Worm (Caenorhabditis elegans) whole organism, L1 larva: ENCODE measurements around the gene C50D2.10.

ENCODE experiments used
- ceh-8 ChIP-seq: fragments of 200-800 bp; sonication (Bioruptor generic); optimal IDR thresholded peaks from 2 replicates; lab custom pipeline; 2018; ENCODE audit warnings: mild to moderate bottlenecking, missing genetic modification characterization, moderate library complexity, missing compliant biosample characterization
- elt-3 ChIP-seq, 6 experiments: fragments of 150-350 bp in 1 of 6; sonication (generic microtip); optimal IDR thresholded peaks; 2 replicates each; lab custom pipeline; 2017 to 2018; ENCODE audit warnings: missing biosample characterization in 6 of 6, missing genetic modification characterization in 6 of 6, inconsistent platforms in 1 of 6
- fos-1 ChIP-seq: fragments of 150-350 bp; optimal IDR thresholded peaks from 2 replicates; lab custom pipeline; 2014; ENCODE audit warnings: missing biosample characterization, missing genetic modification characterization
- jun-1 ChIP-seq: fragments of 150-350 bp; optimal IDR thresholded peaks from 2 replicates; lab custom pipeline; 2014; ENCODE audit warnings: missing biosample characterization, missing genetic modification reagents, missing genetic modification characterization
- lin-39 ChIP-seq: fragments of 150-350 bp; optimal IDR thresholded peaks from 2 replicates; lab custom pipeline; 2014; ENCODE audit warnings: missing biosample characterization, missing genetic modification reagents, missing genetic modification characterization
- lir-3 ChIP-seq: sonication (generic microtip); optimal IDR thresholded peaks from 2 replicates; lab custom pipeline; 2016; ENCODE audit warnings: mild to moderate bottlenecking, missing genetic modification characterization, moderate library complexity, missing compliant biosample characterization; ENCODE audit not compliant: poor library complexity
- snpc-4 ChIP-seq: fragments of 150-350 bp; optimal IDR thresholded peaks from 2 replicates; lab custom pipeline; 2014; ENCODE audit warnings: missing biosample characterization, missing genetic modification characterization

DNA sequence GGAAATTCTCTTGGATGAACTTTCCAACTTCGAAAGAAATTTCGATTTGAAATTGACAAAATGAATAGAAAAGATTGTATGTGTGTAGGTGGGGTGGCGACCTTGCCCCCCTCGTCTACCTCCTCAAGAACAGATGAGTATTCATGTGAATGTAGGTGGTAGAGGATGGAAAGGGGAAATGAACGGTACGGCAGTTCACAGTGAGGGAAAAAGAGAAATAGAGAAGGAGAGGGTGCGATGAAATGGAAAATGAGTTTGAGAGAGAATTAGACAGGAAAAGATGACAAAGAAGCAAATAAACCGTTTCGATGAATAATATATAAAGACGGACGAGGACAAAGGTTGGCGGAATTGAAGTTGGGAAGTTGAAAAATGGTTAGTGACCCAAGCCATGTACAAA, 23.1 kb downstream of the C50D2.10 start:
- TF ChIP-seq elt-3 (tag; optimal IDR thresholded peaks at IDR 0.05; lab: Kevin White, UChicago): no peak
- TF ChIP-seq lir-3 (tag; lab: Kevin White, UChicago): no peak
- TF ChIP-seq jun-1 (tag; lab: Kevin White, UChicago): no peak
- no peak for TF ChIP-seq fos-1
- no peak for TF ChIP-seq snpc-4 (tag; lab: Kevin White, UChicago)
- no peak for TF ChIP-seq ceh-8 (GFP tag; lab: Kevin White, UChicago)
- no peak for TF ChIP-seq lin-39
